Fruit fly (Drosophila melanogaster): ENCODE measurements around the gene CG5888.

Gene CG5888

dm6 chr2L:16352585-16353580 lies 95.4 kb downstream of the CG5888 start, which contains the start of the genes Hyls1, chif and CG4455:
Hyls1 (minus strand) TSS chr2L:16352628.
chif (minus strand) TSS chr2L:16352628.
CG4455 (plus strand) TSS chr2L:16352934.
- TF ChIP-seq CG10543 (GFP tag; optimal IDR thresholded peaks at IDR 0.05) = peak; percentile 45
- no peak for TF ChIP-seq NC2β (GFP tag; optimal IDR thresholded peaks at IDR 0.05)
- peak; percentile 29 for TF ChIP-seq lab (GFP tag; optimal IDR thresholded peaks at IDR 0.05)
- no peak for TF ChIP-seq CG1233 (GFP tag; optimal IDR thresholded peaks at IDR 0.05)
- no peak for TF ChIP-seq CG2875 (GFP tag; optimal IDR thresholded peaks at IDR 0.05)
- peak; percentile 40 for TF ChIP-seq Dp (GFP tag; optimal IDR thresholded peaks at IDR 0.05)
- peak; percentile 80 for TF ChIP-seq CG34224 (GFP tag; IDR thresholded peaks at IDR 0.05; ENCODE audit: partially characterized antibody)
- peak; percentile 76 for TF ChIP-seq CG11504 (tag; optimal IDR thresholded peaks at IDR 0.05)
- TF ChIP-seq CG11093 (GFP tag; IDR thresholded peaks at IDR 0.05) = no peak
- no peak for TF ChIP-seq gro (GFP tag; optimal IDR thresholded peaks at IDR 0.05)
- no peak for TF ChIP-seq CG43689 (GFP tag; IDR thresholded peaks at IDR 0.05)
- peak; percentile 51 for TF ChIP-seq CG18262 (tag; optimal IDR thresholded peaks at IDR 0.05)
- TF ChIP-seq Hr39 (optimal IDR thresholded peaks at IDR 0.05) = no peak
- no peak for TF ChIP-seq Drgx (GFP tag; IDR thresholded peaks at IDR 0.05)
- no peak for TF ChIP-seq ATbp (GFP tag; optimal IDR thresholded peaks at IDR 0.05)
- TF ChIP-seq CG1832 (GFP tag; optimal IDR thresholded peaks at IDR 0.05) = peak; percentile 16
- peak; percentile 99 for TF ChIP-seq CG3995 (GFP tag; optimal IDR thresholded peaks at IDR 0.05)
- no peak for TF ChIP-seq sr (GFP tag; IDR thresholded peaks at IDR 0.05)
- peak; percentile 29 for TF ChIP-seq CG1529 (GFP tag; optimal IDR thresholded peaks at IDR 0.05)
- peak; percentile 20 for TF ChIP-seq pros (GFP tag; optimal IDR thresholded peaks at IDR 0.05)
- TF ChIP-seq CG13894 (tag; optimal IDR thresholded peaks at IDR 0.05) = no peak
- peak; percentile 89 for TF ChIP-seq hb (GFP tag; IDR thresholded peaks at IDR 0.05; ENCODE audit: partially characterized antibody)
- peak; percentile 5 for TF ChIP-seq run (tag; optimal IDR thresholded peaks at IDR 0.05)
- no peak for TF ChIP-seq CG8290 (GFP tag; optimal IDR thresholded peaks at IDR 0.05)
- peak; percentile 23 for TF ChIP-seq CG8290 (tag; optimal IDR thresholded peaks at IDR 0.05)
- no peak for TF ChIP-seq Poxn (GFP tag; IDR thresholded peaks at IDR 0.05)
- TF ChIP-seq cwo (GFP tag; optimal IDR thresholded peaks at IDR 0.05) = peak; percentile 5
- TF ChIP-seq CG6272 (GFP tag; IDR thresholded peaks at IDR 0.05) = no peak
- TF ChIP-seq Atf6 (GFP tag; IDR thresholded peaks at IDR 0.05) = no peak
- TF ChIP-seq lilli (GFP tag; optimal IDR thresholded peaks at IDR 0.05) = peak; percentile 31
- TF ChIP-seq kni (GFP tag; optimal IDR thresholded peaks at IDR 0.05) = no peak
- peak; percentile 17 for TF ChIP-seq Blimp-1 (GFP tag; optimal IDR thresholded peaks at IDR 0.05)
- TF ChIP-seq CG1792 (GFP tag; optimal IDR thresholded peaks at IDR 0.05) = no peak
- peak; percentile 79 for TF ChIP-seq Dref (GFP tag; IDR thresholded peaks at IDR 0.05)
- TF ChIP-seq Trl (optimal IDR thresholded peaks at IDR 0.05) = no peak
- no peak for TF ChIP-seq Trl (GFP tag; optimal IDR thresholded peaks at IDR 0.05)
- TF ChIP-seq CoRest (tag; optimal IDR thresholded peaks at IDR 0.05) = peak; percentile 78
- no peak for TF ChIP-seq CG18011 (GFP tag; optimal IDR thresholded peaks at IDR 0.05)
- TF ChIP-seq CG12236 (GFP tag; optimal IDR thresholded peaks at IDR 0.05) = no peak
- TF ChIP-seq nmo (GFP tag; optimal IDR thresholded peaks at IDR 0.05) = peak; percentile 72
- TF ChIP-seq HHEX (GFP tag; optimal IDR thresholded peaks at IDR 0.05) = no peak
- peak; percentile 43; the same call in 1 of the 2 replicates for TF ChIP-seq lmd (GFP tag; IDR thresholded peaks at IDR 0.05)
- TF ChIP-seq CG6689 (GFP tag; IDR thresholded peaks at IDR 0.05) = no peak
- TF ChIP-seq sna (GFP tag; IDR thresholded peaks at IDR 0.05; ENCODE audit: partially characterized antibody) = peak; percentile 86
- TF ChIP-seq H2.0 (GFP tag; IDR thresholded peaks at IDR 0.05) = no peak
- no peak for TF ChIP-seq CG14441 (GFP tag; IDR thresholded peaks at IDR 0.05)
- no peak for TF ChIP-seq sob (GFP tag; IDR thresholded peaks at IDR 0.05)
- TF ChIP-seq caup (GFP tag; optimal IDR thresholded peaks at IDR 0.05; ENCODE audit: severe bottlenecking) = peak; percentile 20
- peak; percentile 39 for TF ChIP-seq CG7839 (tag; optimal IDR thresholded peaks at IDR 0.05)
